Worm (Caenorhabditis elegans) whole organism, L1 larva: Measurements from ENCODE around the gene eri-5.

ENCODE experiments used
- C16A3.4 ChIP-seq: fragments of 150-350 bp; optimal IDR thresholded peaks from 2 replicates; lab custom pipeline; 2014; ENCODE audit warnings: missing biosample characterization, missing genetic modification characterization
- F16B12.6 ChIP-seq: fragments of 150-350 bp; optimal IDR thresholded peaks from 2 replicates; lab custom pipeline; 2014; ENCODE audit warnings: missing biosample characterization, missing genetic modification characterization
- blmp-1 ChIP-seq: fragments of 150-350 bp; optimal IDR thresholded peaks from 2 replicates; lab custom pipeline; 2014; ENCODE audit warnings: missing biosample characterization, missing genetic modification characterization
- ceh-63 ChIP-seq: fragments of 200-800 bp; sonication (Bioruptor generic); optimal IDR thresholded peaks from 2 replicates; lab custom pipeline; 2018; ENCODE audit warnings: mild to moderate bottlenecking, missing genetic modification characterization, missing compliant biosample characterization
- ceh-8 ChIP-seq: fragments of 200-800 bp; sonication (Bioruptor generic); optimal IDR thresholded peaks from 2 replicates; lab custom pipeline; 2018; ENCODE audit warnings: mild to moderate bottlenecking, missing genetic modification characterization, moderate library complexity, missing compliant biosample characterization
- ceh-82 ChIP-seq, 3 experiments: fragments of 150-350 bp in 1 of 3; sonication (generic microtip) in 2 of 3; optimal IDR thresholded peaks; 2 replicates each; lab custom pipeline; 2014 to 2017; ENCODE audit warnings: missing biosample characterization in 3 of 3, missing genetic modification characterization in 3 of 3
- ceh-90 ChIP-seq: sonication (generic microtip); optimal IDR thresholded peaks from 2 replicates; lab custom pipeline; 2016; ENCODE audit warnings: missing genetic modification characterization, missing compliant biosample characterization
- dpl-1 ChIP-seq, 3 experiments: fragments of 150-350 bp in 2 of 3; sonication (generic microtip) in 1 of 3; optimal IDR thresholded peaks; 2 replicates each; lab custom pipeline; 2014 to 2017; ENCODE audit warnings: missing biosample characterization in 3 of 3, missing genetic modification characterization in 3 of 3, missing genetic modification reagents in 3 of 3
- egl-13 ChIP-seq: sonication (generic microtip); optimal IDR thresholded peaks from 2 replicates; lab custom pipeline; 2016; ENCODE audit warnings: missing genotype, missing genetic modification reagents, missing genetic modification characterization, missing compliant biosample characterization
- egl-27 ChIP-seq, 2 experiments: fragments of 150-350 bp in 1 of 2; sonication (generic microtip); optimal IDR thresholded peaks; 3 replicates each; lab custom pipeline; 2017 to 2018; ENCODE audit warnings: missing biosample characterization in 2 of 2, missing genetic modification characterization in 2 of 2, missing genetic modification reagents in 2 of 2
- elt-3 ChIP-seq, 6 experiments: fragments of 150-350 bp in 1 of 6; sonication (generic microtip); optimal IDR thresholded peaks; 2 replicates each; lab custom pipeline; 2017 to 2018; ENCODE audit warnings: missing biosample characterization in 6 of 6, missing genetic modification characterization in 6 of 6, inconsistent platforms in 1 of 6
- fkh-4 ChIP-seq: sonication (generic microtip); optimal IDR thresholded peaks from 2 replicates; lab custom pipeline; 2016; ENCODE audit warnings: missing compliant biosample characterization, missing genetic modification characterization, borderline replicate concordance
- fkh-8 ChIP-seq: sonication (generic microtip); optimal IDR thresholded peaks from 2 replicates; lab custom pipeline; 2016; ENCODE audit warnings: mild to moderate bottlenecking, missing genetic modification characterization, missing compliant biosample characterization
- fos-1 ChIP-seq: fragments of 150-350 bp; optimal IDR thresholded peaks from 2 replicates; lab custom pipeline; 2014; ENCODE audit warnings: missing biosample characterization, missing genetic modification characterization
- hlh-17 ChIP-seq: fragments of 200-800 bp; sonication (Bioruptor generic); optimal IDR thresholded peaks from 2 replicates; lab custom pipeline; 2018; ENCODE audit warnings: missing genetic modification characterization, mild to moderate bottlenecking, missing compliant biosample characterization, moderate library complexity, borderline replicate concordance
- hlh-4 ChIP-seq: sonication (generic microtip); optimal IDR thresholded peaks from 2 replicates; lab custom pipeline; 2016; ENCODE audit warnings: mild to moderate bottlenecking, missing genetic modification characterization, missing compliant biosample characterization
- jun-1 ChIP-seq: fragments of 150-350 bp; optimal IDR thresholded peaks from 2 replicates; lab custom pipeline; 2014; ENCODE audit warnings: missing biosample characterization, missing genetic modification reagents, missing genetic modification characterization
- lin-14 ChIP-seq: fragments of 200-800 bp; sonication (Bioruptor generic); optimal IDR thresholded peaks from 2 replicates; lab custom pipeline; 2018; ENCODE audit warnings: mild to moderate bottlenecking, missing genetic modification characterization, moderate library complexity, missing compliant biosample characterization
- lir-3 ChIP-seq: sonication (generic microtip); optimal IDR thresholded peaks from 2 replicates; lab custom pipeline; 2016; ENCODE audit warnings: mild to moderate bottlenecking, missing genetic modification characterization, moderate library complexity, missing compliant biosample characterization; ENCODE audit not compliant: poor library complexity
- mab-9 ChIP-seq: fragments of 200-800 bp; sonication (Bioruptor generic); IDR thresholded peaks from 2 replicates; pipeline ENCODE4 v1.3.6; 2022; ENCODE audit warnings: missing genetic modification reagents, missing genetic modification characterization, missing compliant biosample characterization
- mdl-1 ChIP-seq, 2 experiments: fragments of 150-350 bp; optimal IDR thresholded peaks; 2 replicates each; lab custom pipeline; 2014 to 2017; ENCODE audit warnings: missing biosample characterization in 2 of 2, missing genetic modification characterization in 2 of 2, inconsistent platforms in 1 of 2
- nhr-12 ChIP-seq: sonication (generic microtip); optimal IDR thresholded peaks from 2 replicates; lab custom pipeline; 2017; ENCODE audit warnings: missing biosample characterization, missing genetic modification characterization
- nhr-20 ChIP-seq: sonication (generic microtip); optimal IDR thresholded peaks from 2 replicates; lab custom pipeline; 2016; ENCODE audit warnings: mild to moderate bottlenecking, missing genetic modification characterization, missing compliant biosample characterization
- nhr-237 ChIP-seq: fragments of 150-350 bp; optimal IDR thresholded peaks from 2 replicates; lab custom pipeline; 2014; ENCODE audit warnings: missing biosample characterization, missing genetic modification characterization
- nhr-71 ChIP-seq: sonication (generic microtip); optimal IDR thresholded peaks from 2 replicates; lab custom pipeline; 2016; ENCODE audit warnings: mild to moderate bottlenecking, missing genetic modification characterization, moderate library complexity, missing compliant biosample characterization
- nhr-76 ChIP-seq: sonication (generic microtip); optimal IDR thresholded peaks from 2 replicates; lab custom pipeline; 2017; ENCODE audit warnings: missing biosample characterization, missing genetic modification characterization
- pag-3 ChIP-seq: sonication (generic microtip); optimal IDR thresholded peaks from 2 replicates; lab custom pipeline; 2017; ENCODE audit warnings: missing genetic modification characterization, mild to moderate bottlenecking, missing compliant biosample characterization, antibody characterized with exemption, borderline replicate concordance; ENCODE audit not compliant: insufficient read depth
- pax-3 ChIP-seq: fragments of 200-800 bp; sonication (Bioruptor generic); optimal IDR thresholded peaks from 2 replicates; lab custom pipeline; 2018; ENCODE audit warnings: mild to moderate bottlenecking, missing genetic modification characterization, moderate library complexity, missing compliant biosample characterization
- rnt-1 ChIP-seq: sonication (generic microtip); optimal IDR thresholded peaks from 2 replicates; lab custom pipeline; 2016; ENCODE audit warnings: mild to moderate bottlenecking, missing genetic modification characterization, moderate library complexity, missing compliant biosample characterization
- skn-1 ChIP-seq: fragments of 150-350 bp; optimal IDR thresholded peaks from 2 replicates; lab custom pipeline; 2014; ENCODE audit warnings: missing biosample characterization, missing genetic modification characterization
- snu-23 ChIP-seq: sonication (generic microtip); optimal IDR thresholded peaks from 2 replicates; lab custom pipeline; 2016; ENCODE audit warnings: missing genetic modification characterization, missing compliant biosample characterization
- sptf-1 ChIP-seq: fragments of 150-350 bp; optimal IDR thresholded peaks from 2 replicates; lab custom pipeline; 2014; ENCODE audit warnings: missing biosample characterization, missing genetic modification characterization
- swsn-7 ChIP-seq: sonication (generic microtip); optimal IDR thresholded peaks from 2 replicates; lab custom pipeline; 2016; ENCODE audit warnings: missing genetic modification characterization, missing compliant biosample characterization
- tbx-2 ChIP-seq: sonication (generic microtip); optimal IDR thresholded peaks from 2 replicates; lab custom pipeline; 2016; ENCODE audit warnings: missing genetic modification characterization, missing compliant biosample characterization
- unc-30 ChIP-seq: sonication (generic microtip); optimal IDR thresholded peaks from 2 replicates; lab custom pipeline; 2017; ENCODE audit warnings: missing biosample characterization, missing genetic modification characterization
- unc-62 ChIP-seq: fragments of 150-350 bp; optimal IDR thresholded peaks from 2 replicates; lab custom pipeline; 2014; ENCODE audit warnings: missing biosample characterization, missing genetic modification reagents, missing genetic modification characterization
- unc-98 ChIP-seq: fragments of 200-800 bp; sonication (Bioruptor generic); IDR thresholded peaks from 2 replicates; pipeline ENCODE4 v1.3.6; 2022; ENCODE audit warnings: missing genetic modification characterization, missing compliant biosample characterization
- vab-15 ChIP-seq: sonication (generic microtip); optimal IDR thresholded peaks from 2 replicates; lab custom pipeline; 2017; ENCODE audit warnings: missing genotype, mild to moderate bottlenecking, missing genetic modification characterization, missing compliant biosample characterization
- zag-1 ChIP-seq: fragments of 150-350 bp; optimal IDR thresholded peaks from 2 replicates; lab custom pipeline; 2014; ENCODE audit warnings: missing biosample characterization, missing genetic modification characterization
- zip-4 ChIP-seq: fragments of 200-800 bp; sonication (Bioruptor generic); optimal IDR thresholded peaks from 2 replicates; lab custom pipeline; 2018; ENCODE audit warnings: mild to moderate bottlenecking, missing genetic modification characterization, moderate library complexity, missing compliant biosample characterization
- ztf-4 ChIP-seq: fragments of 150-350 bp; optimal IDR thresholded peaks from 2 replicates; lab custom pipeline; 2014; ENCODE audit warnings: missing biosample characterization, missing genetic modification characterization

Gene eri-5

ce11 chrIV:2348862-2349321, 41.7 kb upstream of the eri-5 start, which contains the start of the genes ppgn-1 and tftc-1 (continued):
- TF ChIP-seq fkh-8 (tag; lab: Kevin White, UChicago) (peak; percentile 5), F16B12.6 (tag; lab: Kevin White, UChicago) (peak; percentile 42), zip-4 (GFP tag; lab: Kevin White, UChicago) (no peak), pax-3 (tag; lab: Kevin White, UChicago) (no peak), ceh-90 (no peak), ceh-8 (GFP tag; lab: Kevin White, UChicago) (peak; percentile 75), unc-30 (tag; lab: Kevin White, UChicago) (no peak), C16A3.4 (peak; percentile 29), blmp-1 (tag; lab: Kevin White, UChicago) (peak; percentile 55), ceh-63 (GFP tag; lab: Kevin White, UChicago) (no peak), fos-1 (tag; lab: Kevin White, UChicago) (peak; percentile 21), ceh-82 (tag; optimal IDR thresholded peaks at IDR 0.05; lab: Kevin White, UChicago) (peak; percentile 13 to 88 (median 56)), dpl-1 (GFP tag; optimal IDR thresholded peaks at IDR 0.05; lab: Kevin White, UChicago) (peak; percentile 40 to 72 (median 71)), elt-3 (tag; optimal IDR thresholded peaks at IDR 0.05; lab: Kevin White, UChicago) (peak in 1 of 6 experiments; percentile 24), sptf-1 (tag; lab: Kevin White, UChicago) (no peak), rnt-1 (tag; lab: Kevin White, UChicago) (no peak), jun-1 (tag; lab: Kevin White, UChicago) (no peak), hlh-4 (no peak), snu-23 (no peak), hlh-17 (GFP tag; lab: Kevin White, UChicago) (no peak), zag-1 (tag; lab: Kevin White, UChicago) (no peak), ztf-4 (tag; lab: Kevin White, UChicago) (no peak), skn-1 (tag; lab: Kevin White, UChicago) (peak; percentile 67), lir-3 (no peak), lin-14 (GFP tag; lab: Kevin White, UChicago) (no peak), unc-62 (no peak), nhr-237 (tag; lab: Kevin White, UChicago) (no peak), swsn-7 (tag; lab: Kevin White, UChicago) (peak; percentile 79), nhr-76 (tag; lab: Kevin White, UChicago) (no peak), egl-13 (tag; lab: Kevin White, UChicago) (peak; percentile 55), nhr-71 (tag; lab: Kevin White, UChicago) (no peak), unc-98 (GFP tag; lab: Robert Waterston, UW) (no peak), fkh-4 (peak; percentile 1), tbx-2 (peak; percentile 79), nhr-20 (tag; lab: Kevin White, UChicago) (no peak), vab-15 (tag; lab: Kevin White, UChicago) (no peak), egl-27 (tag; optimal IDR thresholded peaks at IDR 0.05; lab: Kevin White, UChicago) (no peak), mdl-1 (tag; optimal IDR thresholded peaks at IDR 0.05; lab: Kevin White, UChicago) (no peak), nhr-12 (no peak)

DNA sequence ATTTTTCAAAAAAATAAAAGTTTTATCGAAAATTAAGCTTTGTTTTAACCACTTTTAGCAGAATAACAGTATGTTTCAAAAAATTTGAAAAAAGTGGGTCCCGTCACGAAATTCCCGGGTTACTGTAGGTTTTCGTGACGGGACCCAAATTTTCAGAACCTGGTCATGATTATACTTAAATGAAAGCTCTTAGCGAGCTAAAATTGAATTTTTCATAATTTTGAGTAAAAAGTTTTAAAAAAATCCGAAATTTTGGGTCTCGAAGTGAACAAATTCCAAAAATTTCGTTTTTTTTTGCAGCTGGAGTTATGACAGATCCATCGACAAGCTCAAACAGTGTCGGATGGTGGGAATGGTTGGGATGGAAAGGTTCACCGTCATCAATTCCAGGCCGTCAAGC, 6.9 kb upstream of the eri-5 start, which contains the start of gene Y38F2AR.3:
Y38F2AR.3 (plus strand) TSS at position 301 of the 400 bp plus-strand sequence.
- TF ChIP-seq nhr-71 (tag; lab: Kevin White, UChicago) (no peak), pag-3 (no peak), mab-9 (GFP tag; lab: Robert Waterston, UW) (no peak), jun-1 (tag; lab: Kevin White, UChicago) (no peak)
- TF ChIP-seq, all 84 proteins: peak for 0
